Worm (Caenorhabditis elegans) whole organism, mixed stage, embryonic: ENCODE results near the gene F09F9.2.

Source experiments
- lin-13 ChIP-seq: fragments of 150-350 bp; optimal IDR thresholded peaks from 2 replicates; lab custom pipeline; 2014; ENCODE audit warnings: missing biosample characterization, missing genetic modification characterization
- mab-5 ChIP-seq: fragments of 150-350 bp; optimal IDR thresholded peaks from 2 replicates; lab custom pipeline; 2014; ENCODE audit warnings: missing biosample characterization, missing genetic modification characterization
- nhr-28 ChIP-seq: fragments of 150-350 bp; optimal IDR thresholded peaks from 2 replicates; lab custom pipeline; 2014; ENCODE audit warnings: missing biosample characterization, missing genetic modification characterization

DNA sequence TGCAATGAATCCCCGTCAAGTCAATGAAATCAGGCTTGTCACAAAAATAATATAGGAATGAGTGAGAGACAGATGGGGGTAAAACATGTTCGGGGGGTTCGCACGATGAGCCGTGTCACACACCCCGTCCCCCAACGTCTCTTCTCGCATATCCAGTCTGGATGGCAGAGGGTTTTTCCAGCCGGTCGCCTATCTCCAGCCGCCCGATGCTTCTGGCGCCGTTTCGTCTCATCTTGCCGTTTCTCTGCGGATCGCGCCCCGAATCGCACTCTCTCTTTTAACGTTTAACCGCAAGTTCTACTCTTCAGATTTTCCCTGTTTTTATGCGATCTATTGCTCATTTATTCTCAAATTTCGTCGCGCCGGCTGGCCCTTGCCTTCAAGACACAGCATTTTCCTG, 49.3 kb downstream of the F09F9.2 start:
- TF ChIP-seq lin-13 (tag; lab: Kevin White, UChicago) (no peak), nhr-28 (tag; lab: Kevin White, UChicago) (no peak), mab-5 (tag; lab: Kevin White, UChicago) (no peak)
